Worm (Caenorhabditis elegans): Measurements from ENCODE around the gene arl-6.

arl-6 gene

ce11 chrIII:4830207-4830606, 15.6 kb upstream of the arl-6 start, which contains the start of gene nspd-9:
nspd-9 (minus strand) TSS chrIII:4830307.
- TF ChIP-seq lin-26 (GFP tag; IDR thresholded peaks at IDR 0.05), result no peak
- TF ChIP-seq nhr-120 (GFP tag; IDR thresholded peaks at IDR 0.05), result no peak
- TF ChIP-seq lag-1 (GFP tag; IDR thresholded peaks at IDR 0.05), result no peak
- no peak for TF ChIP-seq sdz-38 (tag; optimal IDR thresholded peaks at IDR 0.05)
- TF ChIP-seq B0261.1 (tag; optimal IDR thresholded peaks at IDR 0.05), result no peak

- TF ChIP-seq egrh-3 (GFP tag; IDR thresholded peaks at IDR 0.05) (no peak), ztf-28 (GFP tag; IDR thresholded peaks at IDR 0.05) (no peak), snpc-3.4 (tag; optimal IDR thresholded peaks at IDR 0.05) (no peak), ceh-27 (GFP tag; optimal IDR thresholded peaks at IDR 0.05) (no peak), mel-28 (tag; optimal IDR thresholded peaks at IDR 0.05; ENCODE audit: borderline replicate concordance) (no peak)
Measured at ce11 chrIII:4829440-4829839, 14.8 kb upstream of the arl-6 start, which contains the start of gene F26A1.9. F26A1.9 (minus strand) TSS chrIII:4829540.

ce11 chrIII:4826606-4827005, 12.0 kb upstream of the arl-6 start, which contains the start of gene F26A1.3:
F26A1.3 (plus strand) TSS chrIII:4826906.
- TF ChIP-seq somi-1 (GFP tag; optimal IDR thresholded peaks at IDR 0.05) (no peak), aptf-3 (GFP tag; IDR thresholded peaks at IDR 0.05) (no peak), sdz-38 (tag; optimal IDR thresholded peaks at IDR 0.05) (no peak), aptf-2 (GFP tag; conservative IDR thresholded peaks at IDR 0.05) (no peak), dpff-1 (tag; optimal IDR thresholded peaks at IDR 0.05) (no peak), Y67H2A.10 (GFP tag; conservative IDR thresholded peaks at IDR 0.05) (no peak), ztf-18 (tag; optimal IDR thresholded peaks at IDR 0.05) (no peak), B0261.1 (tag; optimal IDR thresholded peaks at IDR 0.05) (no peak), ztf-22 (GFP tag; optimal IDR thresholded peaks at IDR 0.05) (no peak), gei-17 (GFP tag; optimal IDR thresholded peaks at IDR 0.05) (no peak), nhr-179 (tag; optimal IDR thresholded peaks at IDR 0.05) (no peak), dox-1 (GFP tag; IDR thresholded peaks at IDR 0.05) (no peak), mel-28 (tag; optimal IDR thresholded peaks at IDR 0.05; ENCODE audit: borderline replicate concordance) (no peak), bed-2 (GFP tag; IDR thresholded peaks at IDR 0.05) (no peak), ztf-25 (GFP tag; IDR thresholded peaks at IDR 0.05) (no peak), madf-8 (GFP tag; conservative IDR thresholded peaks at IDR 0.05) (no peak)

- TF ChIP-seq lin-26 (GFP tag; IDR thresholded peaks at IDR 0.05) (no peak), F57A8.1 (GFP tag; optimal IDR thresholded peaks at IDR 0.05) (no peak), unc-130 (GFP tag; optimal IDR thresholded peaks at IDR 0.05) (no peak), rec-8 (tag; optimal IDR thresholded peaks at IDR 0.05) (no peak), unc-62 (GFP tag; optimal IDR thresholded peaks at IDR 0.05) (no peak), nfya-1 (tag; optimal IDR thresholded peaks at IDR 0.05; ENCODE audit: borderline replicate concordance, insufficient read depth) (no peak), aptf-2 (GFP tag; conservative IDR thresholded peaks at IDR 0.05) (no peak), madf-6 (GFP tag; IDR thresholded peaks at IDR 0.05) (no peak), ztf-28 (GFP tag; IDR thresholded peaks at IDR 0.05) (no peak), hmg-20 (GFP tag; IDR thresholded peaks at IDR 0.05) (no peak), B0019.2 (GFP tag; conservative IDR thresholded peaks at IDR 0.05) (no peak), bed-2 (GFP tag; IDR thresholded peaks at IDR 0.05) (no peak), zfh-2 (GFP tag; conservative IDR thresholded peaks at IDR 0.05) (no peak)
Measured at ce11 chrIII:4822140-4822539, 7.5 kb upstream of the arl-6 start, which contains the start of gene F26A1.8. F26A1.8 (minus strand) TSS chrIII:4822240.

ce11 chrIII:4819843-4820242, 5.2 kb upstream of the arl-6 start, which contains the start of gene F26A1.7:
F26A1.7 (minus strand) TSS chrIII:4819943.
- no peak for TF ChIP-seq lag-1 (GFP tag; IDR thresholded peaks at IDR 0.05)
- TF ChIP-seq ama-1 (optimal IDR thresholded peaks at IDR 0.05), result no peak
- TF ChIP-seq ama-1 (GFP tag; optimal IDR thresholded peaks at IDR 0.05), result no peak
- TF ChIP-seq lsy-27 (tag; optimal IDR thresholded peaks at IDR 0.05; ENCODE audit: borderline replicate concordance, insufficient read depth), result no peak
- no peak for TF ChIP-seq hlh-26 (GFP tag; conservative IDR thresholded peaks at IDR 0.05)
- TF ChIP-seq tlf-1 (GFP tag; optimal IDR thresholded peaks at IDR 0.05), result no peak
- TF ChIP-seq B0019.2 (GFP tag; conservative IDR thresholded peaks at IDR 0.05), result no peak
- no peak for TF ChIP-seq ceh-91 (GFP tag; IDR thresholded peaks at IDR 0.05)
- no peak for TF ChIP-seq F23B12.7 (tag; optimal IDR thresholded peaks at IDR 0.05; ENCODE audit: insufficient read depth)
- no peak for TF ChIP-seq dpff-1 (tag; optimal IDR thresholded peaks at IDR 0.05)
- no peak for TF ChIP-seq hlh-12 (tag; optimal IDR thresholded peaks at IDR 0.05)
- no peak for TF ChIP-seq somi-1 (GFP tag; optimal IDR thresholded peaks at IDR 0.05)

Data from whole organism, young adult.